Worm (Caenorhabditis elegans) whole organism, mixed stage, embryonic: Measurements from ENCODE around the gene Y22F5A.11.

Source experiments
- ces-1 ChIP-seq: fragments of 150-350 bp; optimal IDR thresholded peaks from 2 replicates; lab custom pipeline; 2014; ENCODE audit warnings: missing biosample characterization, missing genetic modification reagents, missing genetic modification characterization
- elt-1 ChIP-seq: sonication (generic microtip); optimal IDR thresholded peaks from 2 replicates; lab custom pipeline; 2017; ENCODE audit warnings: missing genetic modification characterization, mild to moderate bottlenecking, missing compliant biosample characterization, antibody characterized with exemption, moderate library complexity, borderline replicate concordance; ENCODE audit not compliant: insufficient read depth
- elt-3 ChIP-seq: fragments of 150-350 bp; optimal IDR thresholded peaks from 2 replicates; lab custom pipeline; 2014; ENCODE audit warnings: missing biosample characterization, missing genetic modification characterization
- nhr-12 ChIP-seq: fragments of 150-350 bp; optimal IDR thresholded peaks from 2 replicates; lab custom pipeline; 2014; ENCODE audit warnings: missing biosample characterization, missing genetic modification characterization
- nhr-2 ChIP-seq: fragments of 150-350 bp; optimal IDR thresholded peaks from 2 replicates; lab custom pipeline; 2014; ENCODE audit warnings: missing biosample characterization, missing genetic modification characterization
- pha-4 ChIP-seq: fragments of 150-350 bp; optimal IDR thresholded peaks from 2 replicates; lab custom pipeline; 2018; ENCODE audit warnings: missing biosample characterization, missing genetic modification reagents, missing genetic modification characterization
- unc-62 ChIP-seq: fragments of 150-350 bp; optimal IDR thresholded peaks from 2 replicates; lab custom pipeline; 2014; ENCODE audit warnings: missing biosample characterization, missing genetic modification reagents, missing genetic modification characterization
- ztf-11 ChIP-seq: fragments of 150-350 bp; optimal IDR thresholded peaks from 2 replicates; lab custom pipeline; 2014; ENCODE audit warnings: missing biosample characterization, missing genetic modification characterization

DNA sequence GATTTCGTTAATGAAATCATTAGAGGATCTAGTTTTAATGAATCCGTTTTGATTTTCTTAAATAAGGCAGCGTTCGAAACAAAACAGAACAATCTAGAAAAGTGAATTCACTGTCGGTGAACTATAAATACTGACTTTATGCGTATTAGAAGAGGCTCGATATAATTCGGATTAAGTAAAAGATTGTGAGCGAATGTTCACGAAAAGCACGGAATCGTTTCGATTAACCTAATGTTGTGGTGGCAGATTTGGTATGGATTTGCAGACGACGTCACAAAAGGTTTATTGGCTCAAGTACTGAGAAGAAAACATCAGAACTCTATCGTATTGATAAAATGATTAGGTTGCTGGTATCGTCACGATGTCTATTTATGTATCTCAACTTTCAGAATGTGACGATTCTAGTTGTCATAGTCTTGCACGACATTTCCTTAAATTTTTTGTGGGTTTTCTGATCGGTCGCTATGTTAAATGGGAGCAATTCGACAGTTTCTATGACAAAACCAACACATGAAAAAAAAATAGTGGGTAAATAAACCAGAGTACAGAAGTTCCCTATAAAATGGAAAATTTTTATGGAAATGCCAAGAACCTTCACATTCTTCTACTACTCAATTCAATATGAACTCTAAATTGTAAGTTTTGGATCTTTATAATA lies 46.1 kb downstream of the Y22F5A.11 start, which contains the start of the genes pyt-1 and fipr-7:
- TF ChIP-seq elt-3, result no peak
- no peak for TF ChIP-seq unc-62 (GFP tag; lab: Kevin White, UChicago)
- no peak for TF ChIP-seq ces-1 (GFP tag; lab: Kevin White, UChicago)
- no peak for TF ChIP-seq pha-4 (tag; lab: Kevin White, UChicago)
- no peak for TF ChIP-seq nhr-2 (tag; lab: Kevin White, UChicago)
- no peak for TF ChIP-seq ztf-11 (tag; lab: Kevin White, UChicago)
- no peak for TF ChIP-seq elt-1 (tag; lab: Kevin White, UChicago)
- no peak for TF ChIP-seq nhr-12 (tag; lab: Kevin White, UChicago)
